Worm (Caenorhabditis elegans) whole organism, mixed stage, embryonic: ENCODE measurements around the gene syx-5.

Experiments
- M03D4.4 ChIP-seq: sonication (generic microtip); optimal IDR thresholded peaks from 2 replicates; lab custom pipeline; 2017; ENCODE audit warnings: mild to moderate bottlenecking, missing genetic modification characterization, missing compliant biosample characterization
- bed-3 ChIP-seq: fragments of 200-800 bp; sonication (Bioruptor generic); optimal IDR thresholded peaks from 3 replicates; lab custom pipeline; 2018; ENCODE audit warnings: mild to moderate bottlenecking, missing genetic modification characterization, moderate library complexity, missing compliant biosample characterization
- blmp-1 ChIP-seq: fragments of 150-350 bp; optimal IDR thresholded peaks from 2 replicates; lab custom pipeline; 2014; ENCODE audit warnings: missing biosample characterization, missing genetic modification characterization
- ceh-43 ChIP-seq: fragments of 200-800 bp; sonication (Bioruptor generic); optimal IDR thresholded peaks from 2 replicates; lab custom pipeline; 2018; ENCODE audit warnings: mild to moderate bottlenecking, missing genetic modification characterization, moderate library complexity, missing compliant biosample characterization
- ceh-83 ChIP-seq: fragments of 200-800 bp; sonication (Bioruptor generic); optimal IDR thresholded peaks from 2 replicates; lab custom pipeline; 2018; ENCODE audit warnings: mild to moderate bottlenecking, missing genetic modification characterization, missing compliant biosample characterization
- ces-1 ChIP-seq: fragments of 150-350 bp; optimal IDR thresholded peaks from 2 replicates; lab custom pipeline; 2014; ENCODE audit warnings: missing biosample characterization, missing genetic modification reagents, missing genetic modification characterization
- cnd-1 ChIP-seq: fragments of 200-800 bp; sonication (Bioruptor generic); optimal IDR thresholded peaks from 2 replicates; lab custom pipeline; 2018; ENCODE audit warnings: mild to moderate bottlenecking, missing genetic modification characterization, missing compliant biosample characterization
- drap-1 ChIP-seq: fragments of 200-800 bp; sonication (Bioruptor generic); optimal IDR thresholded peaks from 3 replicates; lab custom pipeline; 2018; ENCODE audit warnings: mild to moderate bottlenecking, missing genetic modification characterization, missing compliant biosample characterization
- elt-1 ChIP-seq: sonication (generic microtip); optimal IDR thresholded peaks from 2 replicates; lab custom pipeline; 2017; ENCODE audit warnings: missing genetic modification characterization, mild to moderate bottlenecking, missing compliant biosample characterization, antibody characterized with exemption, moderate library complexity, borderline replicate concordance; ENCODE audit not compliant: insufficient read depth
- elt-3 ChIP-seq: fragments of 150-350 bp; optimal IDR thresholded peaks from 2 replicates; lab custom pipeline; 2014; ENCODE audit warnings: missing biosample characterization, missing genetic modification characterization
- flh-1 ChIP-seq: fragments of 200-800 bp; sonication (Bioruptor generic); optimal IDR thresholded peaks from 2 replicates; lab custom pipeline; 2018; ENCODE audit warnings: mild to moderate bottlenecking, missing genetic modification characterization, moderate library complexity, missing compliant biosample characterization
- ham-2 ChIP-seq: fragments of 200-800 bp; sonication (Bioruptor generic); optimal IDR thresholded peaks from 2 replicates; lab custom pipeline; 2018; ENCODE audit warnings: mild to moderate bottlenecking, missing genetic modification characterization, missing compliant biosample characterization
- hlh-1 ChIP-seq: fragments of 150-350 bp; optimal IDR thresholded peaks from 2 replicates; lab custom pipeline; 2014; ENCODE audit warnings: missing biosample characterization, missing genetic modification reagents, missing genetic modification characterization
- lin-32 ChIP-seq: fragments of 200-800 bp; sonication (Bioruptor generic); optimal IDR thresholded peaks from 2 replicates; lab custom pipeline; 2018; ENCODE audit warnings: mild to moderate bottlenecking, missing genetic modification characterization, missing compliant biosample characterization
- lsy-2 ChIP-seq: fragments of 150-350 bp; optimal IDR thresholded peaks from 2 replicates; lab custom pipeline; 2014; ENCODE audit warnings: missing biosample characterization, missing genetic modification characterization
- mab-5 ChIP-seq: fragments of 150-350 bp; optimal IDR thresholded peaks from 2 replicates; lab custom pipeline; 2014; ENCODE audit warnings: missing biosample characterization, missing genetic modification characterization
- mep-1 ChIP-seq: fragments of 150-350 bp; optimal IDR thresholded peaks from 2 replicates; lab custom pipeline; 2017; ENCODE audit warnings: missing biosample characterization, missing genetic modification reagents, missing genetic modification characterization, inconsistent platforms
- mls-2 ChIP-seq: sonication (generic microtip); optimal IDR thresholded peaks from 2 replicates; lab custom pipeline; 2016; ENCODE audit warnings: mild to moderate bottlenecking, missing genetic modification characterization, moderate library complexity, missing compliant biosample characterization
- nhr-12 ChIP-seq: fragments of 150-350 bp; optimal IDR thresholded peaks from 2 replicates; lab custom pipeline; 2014; ENCODE audit warnings: missing biosample characterization, missing genetic modification characterization
- nhr-2 ChIP-seq: fragments of 150-350 bp; optimal IDR thresholded peaks from 2 replicates; lab custom pipeline; 2014; ENCODE audit warnings: missing biosample characterization, missing genetic modification characterization
- nhr-76 ChIP-seq: sonication (generic microtip); optimal IDR thresholded peaks from 2 replicates; lab custom pipeline; 2017; ENCODE audit warnings: missing biosample characterization, missing genetic modification characterization
- pha-4 ChIP-seq: fragments of 150-350 bp; optimal IDR thresholded peaks from 2 replicates; lab custom pipeline; 2018; ENCODE audit warnings: missing biosample characterization, missing genetic modification reagents, missing genetic modification characterization
- sem-2 ChIP-seq: fragments of 200-800 bp; sonication (Bioruptor generic); optimal IDR thresholded peaks from 2 replicates; lab custom pipeline; 2018; ENCODE audit warnings: mild to moderate bottlenecking, missing genetic modification characterization, missing compliant biosample characterization
- snpc-4 ChIP-seq: fragments of 150-350 bp; optimal IDR thresholded peaks from 2 replicates; lab custom pipeline; 2014; ENCODE audit warnings: missing biosample characterization, missing genetic modification characterization
- sptf-1 ChIP-seq: sonication (generic microtip); optimal IDR thresholded peaks from 2 replicates; lab custom pipeline; 2017; ENCODE audit warnings: mild to moderate bottlenecking, missing genetic modification characterization, moderate library complexity, missing compliant biosample characterization
- unc-120 ChIP-seq: sonication (generic microtip); optimal IDR thresholded peaks from 2 replicates; lab custom pipeline; 2017; ENCODE audit warnings: missing genetic modification characterization, missing compliant biosample characterization; ENCODE audit not compliant: poor library complexity, severe bottlenecking
- unc-39 ChIP-seq: fragments of 150-350 bp; optimal IDR thresholded peaks from 2 replicates; lab custom pipeline; 2014; ENCODE audit warnings: missing biosample characterization, missing genetic modification characterization
- unc-62 ChIP-seq: fragments of 150-350 bp; optimal IDR thresholded peaks from 2 replicates; lab custom pipeline; 2014; ENCODE audit warnings: missing biosample characterization, missing genetic modification reagents, missing genetic modification characterization
- zip-8 ChIP-seq: fragments of 150-350 bp; optimal IDR thresholded peaks from 2 replicates; lab custom pipeline; 2014; ENCODE audit warnings: missing biosample characterization, missing genetic modification characterization
- ztf-11 ChIP-seq: fragments of 150-350 bp; optimal IDR thresholded peaks from 2 replicates; lab custom pipeline; 2014; ENCODE audit warnings: missing biosample characterization, missing genetic modification characterization

The syx-5 gene

DNA sequence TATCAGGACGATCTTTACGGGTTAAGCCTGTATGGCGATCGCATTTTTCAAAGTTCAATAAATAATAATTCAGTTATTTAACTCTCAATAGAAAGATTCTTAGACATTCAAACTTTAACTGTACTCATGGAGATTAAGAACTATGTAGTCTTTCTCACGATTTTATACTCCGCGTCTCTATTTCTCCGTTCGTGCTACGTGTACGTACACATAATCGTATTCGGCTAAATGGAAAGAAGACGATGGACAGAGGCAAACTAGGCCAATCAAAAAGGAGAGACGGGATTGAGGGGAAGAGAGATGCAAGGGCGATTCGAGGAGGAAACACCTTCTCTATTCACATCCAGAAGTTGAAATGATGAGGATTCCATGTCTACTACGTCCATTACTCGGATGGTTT is 8.7 kb downstream of the syx-5 start, which contains the start of gene bus-18:
bus-18 (plus strand) TSS at position 301 of the 400 bp plus-strand sequence.
- TF ChIP-seq drap-1 (GFP tag; lab: Kevin White, UChicago), result no peak
- no peak for TF ChIP-seq nhr-12 (tag; lab: Kevin White, UChicago)
- TF ChIP-seq ztf-11 (tag; lab: Kevin White, UChicago), result no peak
- no peak for TF ChIP-seq M03D4.4 (tag; lab: Kevin White, UChicago)
- no peak for TF ChIP-seq flh-1 (GFP tag; lab: Kevin White, UChicago)
- no peak for TF ChIP-seq blmp-1 (tag; lab: Kevin White, UChicago)
- TF ChIP-seq mls-2, result no peak

ce11 chrV:11773934-11774333 is 9.2 kb downstream of the syx-5 start:
- TF ChIP-seq bed-3 (GFP tag; lab: Kevin White, UChicago) (no peak), sptf-1 (tag; lab: Kevin White, UChicago) (no peak), nhr-2 (tag; lab: Kevin White, UChicago) (no peak), pha-4 (tag; lab: Kevin White, UChicago) (no peak), sem-2 (no peak), ham-2 (GFP tag; lab: Kevin White, UChicago) (no peak), nhr-76 (tag; lab: Kevin White, UChicago) (no peak), M03D4.4 (tag; lab: Kevin White, UChicago) (no peak), cnd-1 (no peak), lin-32 (GFP tag; lab: Kevin White, UChicago) (no peak), blmp-1 (tag; lab: Kevin White, UChicago) (no peak), snpc-4 (tag; lab: Kevin White, UChicago) (no peak), ztf-11 (tag; lab: Kevin White, UChicago) (no peak), flh-1 (GFP tag; lab: Kevin White, UChicago) (no peak), mab-5 (tag; lab: Kevin White, UChicago) (no peak), zip-8 (tag; lab: Kevin White, UChicago) (no peak), ceh-83 (no peak), nhr-12 (tag; lab: Kevin White, UChicago) (no peak), unc-120 (tag; lab: Kevin White, UChicago) (no peak), ceh-43 (GFP tag; lab: Kevin White, UChicago) (no peak)

ce11 chrV:11776538-11776937 is 11.8 kb downstream of the syx-5 start, which contains the start of gene F55A11.6:
TSS of gene F55A11.6 (plus strand) at chrV:11776838.
- TF ChIP-seq nhr-12 (tag; lab: Kevin White, UChicago) (no peak), bed-3 (GFP tag; lab: Kevin White, UChicago) (no peak), ces-1 (GFP tag; lab: Kevin White, UChicago) (no peak), snpc-4 (tag; lab: Kevin White, UChicago) (no peak)

ce11 chrV:11777846-11778245 is 13.1 kb downstream of the syx-5 start:
- no peak for TF ChIP-seq ceh-43 (GFP tag; lab: Kevin White, UChicago)
- TF ChIP-seq hlh-1, result no peak
- no peak for TF ChIP-seq lsy-2 (tag; lab: Kevin White, UChicago)
- TF ChIP-seq unc-120 (tag; lab: Kevin White, UChicago), result peak; percentile 51
- TF ChIP-seq flh-1 (GFP tag; lab: Kevin White, UChicago), result no peak
- TF ChIP-seq, all 35 proteins: peak for 1

DNA sequence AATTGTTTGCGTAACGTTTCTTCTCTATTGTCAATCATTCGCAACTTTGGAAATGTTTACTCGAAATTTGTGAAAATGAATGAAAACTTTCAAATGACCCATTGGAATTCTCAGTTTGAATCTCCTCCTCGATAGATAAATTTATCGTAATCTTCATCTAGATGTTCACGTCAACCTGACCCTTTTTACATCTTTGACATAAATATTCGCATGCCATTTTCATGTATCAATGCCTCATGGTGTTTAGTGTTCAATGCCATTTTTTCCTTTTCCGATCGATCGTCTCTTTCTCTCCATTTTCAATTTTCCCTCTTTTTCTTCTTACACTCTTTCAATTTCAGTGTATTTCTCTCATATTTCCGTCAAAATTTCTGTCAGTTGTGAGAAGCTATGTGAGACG is 14.6 kb downstream of the syx-5 start:
- TF ChIP-seq elt-3 (no peak), pha-4 (tag; lab: Kevin White, UChicago) (no peak), elt-1 (tag; lab: Kevin White, UChicago) (peak; percentile 33), flh-1 (GFP tag; lab: Kevin White, UChicago) (no peak)

ce11 chrV:11779810-11780209 is 15.1 kb downstream of the syx-5 start:
- no peak for TF ChIP-seq mep-1 (tag; lab: Kevin White, UChicago)
- TF ChIP-seq drap-1 (GFP tag; lab: Kevin White, UChicago), result no peak
- no peak for TF ChIP-seq cnd-1
- TF ChIP-seq unc-62, result peak; percentile 74
- TF ChIP-seq unc-39 (tag; lab: Kevin White, UChicago), result no peak
- TF ChIP-seq, all 35 proteins: peak for 1
